Fruit fly (Drosophila melanogaster): ENCODE measurements around the gene Tom70.

- TF ChIP-seq fd85E (GFP tag; optimal IDR thresholded peaks at IDR 0.05) (no peak), salr (GFP tag; optimal IDR thresholded peaks at IDR 0.05) (peak in 1 of 2 experiments; percentile 10), CG31627 (GFP tag; optimal IDR thresholded peaks at IDR 0.05) (peak; percentile 41), CG6163 (GFP tag; IDR thresholded peaks at IDR 0.05) (peak; percentile 30; the same call in 2 of the 3 replicates), Sox102F (GFP tag; optimal IDR thresholded peaks at IDR 0.05) (peak; percentile 33), Smox (GFP tag; optimal IDR thresholded peaks at IDR 0.05) (peak; percentile 40), CG4318 (GFP tag; optimal IDR thresholded peaks at IDR 0.05) (no peak), OdsH (GFP tag; optimal IDR thresholded peaks at IDR 0.05) (peak; percentile 29), dac (GFP tag; optimal IDR thresholded peaks at IDR 0.05) (no peak), CG16779 (tag; optimal IDR thresholded peaks at IDR 0.05) (no peak), Eip75B (GFP tag; optimal IDR thresholded peaks at IDR 0.05) (no peak)
Measured at dm6 chr2L:12013243-12013642, 25.1 kb downstream of the Tom70 start.

Data from whole organism, prepupa.